Worm (Caenorhabditis elegans) whole organism, early embryonic: Measurements from ENCODE around the gene M03A1.8.

Experiments
- ama-1 ChIP-seq: fragments of 150-350 bp; optimal IDR thresholded peaks from 2 replicates; lab custom pipeline; 2014
- ceh-13 ChIP-seq: fragments of 200-800 bp; sonication (Bioruptor generic); optimal IDR thresholded peaks from 2 replicates; lab custom pipeline; 2018; ENCODE audit warnings: mild to moderate bottlenecking, missing genetic modification characterization, missing compliant biosample characterization
- ceh-36 ChIP-seq: sonication (generic microtip); optimal IDR thresholded peaks from 2 replicates; lab custom pipeline; 2016; ENCODE audit warnings: missing genetic modification characterization, inconsistent platforms, missing compliant biosample characterization
- ets-7 ChIP-seq: sonication (generic microtip); optimal IDR thresholded peaks from 2 replicates; lab custom pipeline; 2016; ENCODE audit warnings: missing genotype, missing genetic modification characterization, missing compliant biosample characterization
- flt-1 ChIP-seq: fragments of 200-800 bp; sonication (Bioruptor generic); IDR thresholded peaks from 2 replicates; pipeline ENCODE4 v1.3.6; 2022; ENCODE audit warnings: missing genetic modification characterization, missing compliant biosample characterization
- hmg-4 ChIP-seq: fragments of 200-800 bp; sonication (Bioruptor generic); optimal IDR thresholded peaks from 2 replicates; lab custom pipeline; 2018; ENCODE audit warnings: mild to moderate bottlenecking, missing genetic modification characterization, missing compliant biosample characterization
- hnd-1 ChIP-seq: sonication (generic microtip); optimal IDR thresholded peaks from 2 replicates; lab custom pipeline; 2016; ENCODE audit warnings: missing genetic modification characterization, missing compliant biosample characterization
- pes-1 ChIP-seq: fragments of 200-800 bp; sonication (Bioruptor generic); IDR thresholded peaks from 2 replicates; pipeline ENCODE4 v1.3.6; 2022; ENCODE audit warnings: missing genetic modification reagents, missing genetic modification characterization, missing compliant biosample characterization
- scrt-1 ChIP-seq: fragments of 200-800 bp; sonication (Bioruptor generic); IDR thresholded peaks from 2 replicates; pipeline ENCODE4 v1.3.6; 2022; ENCODE audit warnings: missing genetic modification characterization, missing compliant biosample characterization
- tra-4 ChIP-seq: sonication (generic microtip); optimal IDR thresholded peaks from 2 replicates; lab custom pipeline; 2017; ENCODE audit warnings: missing genetic modification characterization, missing compliant biosample characterization

DNA sequence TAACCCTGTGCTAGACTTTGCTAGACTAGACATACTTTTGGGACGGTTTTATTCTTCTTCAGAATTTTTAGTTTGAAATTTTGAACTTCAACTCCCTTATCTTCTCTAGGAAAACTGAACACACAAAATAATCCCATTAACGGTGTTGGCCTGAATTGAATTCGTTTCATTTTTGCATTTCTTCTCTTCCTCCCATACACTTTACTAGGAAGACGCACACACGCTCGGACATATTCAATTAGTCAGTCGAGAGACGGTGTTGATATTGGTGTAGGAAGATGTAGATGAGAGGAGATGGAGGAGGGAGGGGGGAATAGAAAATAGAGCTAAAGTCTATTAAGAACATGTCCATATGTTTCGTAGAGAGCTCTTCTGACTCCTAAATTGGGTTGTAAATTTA is 14.5 kb downstream of the M03A1.8 start:
- TF ChIP-seq tra-4 (tag; lab: Kevin White, UChicago) (no peak), hmg-4 (GFP tag; lab: Kevin White, UChicago) (no peak), ama-1 (lab: Kevin White, UChicago) (no peak), hnd-1 (no peak), ceh-36 (tag; lab: Kevin White, UChicago) (no peak), ceh-13 (no peak), scrt-1 (GFP tag; lab: Robert Waterston, UW) (no peak), ets-7 (tag; lab: Kevin White, UChicago) (no peak), pes-1 (GFP tag; lab: Robert Waterston, UW) (no peak), flt-1 (GFP tag; lab: Robert Waterston, UW) (no peak)
